Fruit fly (Drosophila melanogaster) whole organism: ENCODE results near the gene CG3862.

Experiments used
- CG8478 ChIP-seq: fragments of >200 bp; optimal IDR thresholded peaks from 2 replicates; lab custom pipeline; 2018; ENCODE audit warnings: inconsistent platforms
- Dll ChIP-seq: fragments of >200 bp; optimal IDR thresholded peaks from 2 replicates; lab custom pipeline; 2017
- pan ChIP-seq: fragments of >200 bp; optimal IDR thresholded peaks from 2 replicates; lab custom pipeline; 2017
- psq ChIP-seq: fragments of >200 bp; optimal IDR thresholded peaks from 2 replicates; lab custom pipeline; 2017
- usp ChIP-seq: fragments of >200 bp; optimal IDR thresholded peaks from 2 replicates; lab custom pipeline; 2017; ENCODE audit warnings: missing biosample characterization, missing genetic modification characterization, mixed read lengths

DNA sequence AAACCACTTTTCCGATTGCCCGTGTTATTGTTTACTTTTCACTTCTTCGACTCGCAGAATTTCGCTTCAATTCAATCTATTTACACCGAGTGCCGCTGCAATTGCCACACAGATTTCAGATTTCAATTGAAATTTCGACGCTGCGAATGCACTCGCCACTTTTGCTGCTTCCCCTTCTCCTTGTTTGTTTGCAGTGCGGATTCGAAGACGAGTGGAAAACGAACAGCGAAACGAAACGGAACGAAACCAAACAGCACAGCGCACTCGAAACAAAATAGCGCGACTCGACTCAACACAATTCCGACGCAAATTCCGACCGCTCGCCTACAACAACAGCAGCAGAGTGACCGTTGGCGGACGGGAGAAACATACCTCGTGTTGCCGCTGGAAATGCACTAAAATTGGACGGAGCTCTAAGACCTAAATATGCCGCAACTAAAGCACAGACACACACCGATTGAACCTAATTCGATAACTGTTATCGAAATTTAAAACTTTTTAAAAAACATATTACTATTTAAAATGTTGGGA is 25.1 kb upstream of the CG3862 start, which contains the start of gene drongo:
- TF ChIP-seq CG8478 (lab: Kevin White, UChicago) (no peak), pan (lab: Kevin White, UChicago) (no peak), Dll (lab: Kevin White, UChicago) (no peak), psq (lab: Kevin White, UChicago) (no peak), usp (no peak)
